Fruit fly (Drosophila melanogaster) whole organism, embryonic: ENCODE data around the gene MED14.

Source experiments
- Adf1 ChIP-seq: fragments of 200-800 bp; sonication (Bioruptor generic); IDR thresholded peaks from 2 replicates; pipeline ENCODE4 v1.3.6; 2022; ENCODE audit warnings: missing biosample characterization, missing genetic modification characterization
- Bgb ChIP-seq: fragments of 200-800 bp; sonication (Bioruptor generic); IDR thresholded peaks from 2 replicates; pipeline ENCODE4 v1.3.6; 2022; ENCODE audit warnings: missing biosample characterization, missing genetic modification characterization; ENCODE audit not compliant: partially characterized antibody
- CG10147 ChIP-seq: fragments of 200-800 bp; sonication (Bioruptor generic); optimal IDR thresholded peaks from 2 replicates; lab custom pipeline; 2019; ENCODE audit warnings: missing biosample characterization, mild to moderate bottlenecking, missing genetic modification characterization, moderate library complexity
- CG11085 ChIP-seq: fragments of 200-800 bp; sonication (Bioruptor generic); IDR thresholded peaks from 2 replicates; pipeline ENCODE4 v1.3.6; 2022; ENCODE audit warnings: missing biosample characterization, missing genetic modification characterization
- CG11093 ChIP-seq: fragments of 200-800 bp; sonication (Bioruptor generic); IDR thresholded peaks from 3 replicates; pipeline ENCODE4 v1.3.6; 2022; ENCODE audit warnings: missing biosample characterization, missing genetic modification characterization
- CG15269 ChIP-seq: fragments of 200-800 bp; sonication (Bioruptor generic); optimal IDR thresholded peaks from 2 replicates; lab custom pipeline; 2018; ENCODE audit warnings: missing biosample characterization, mild to moderate bottlenecking, missing genetic modification characterization, moderate library complexity
- CG2889 ChIP-seq: fragments of 200-800 bp; sonication (Bioruptor generic); IDR thresholded peaks from 3 replicates; pipeline ENCODE4 v1.3.6; 2022; ENCODE audit warnings: missing biosample characterization, missing genetic modification characterization
- CG3281 ChIP-seq: fragments of 200-800 bp; sonication (Bioruptor generic); optimal IDR thresholded peaks from 3 replicates; lab custom pipeline; 2017; ENCODE audit warnings: missing biosample characterization, mild to moderate bottlenecking, missing genetic modification characterization
- CG34376 ChIP-seq: fragments of 200-800 bp; sonication (Bioruptor generic); optimal IDR thresholded peaks from 2 replicates; lab custom pipeline; 2018; ENCODE audit warnings: missing biosample characterization, mild to moderate bottlenecking, missing genetic modification characterization
- CG4328 ChIP-seq: fragments of 200-800 bp; sonication (Bioruptor generic); optimal IDR thresholded peaks from 3 replicates; lab custom pipeline; 2017; ENCODE audit warnings: missing biosample characterization, missing genetic modification reagents, missing genetic modification characterization
- CG5180 ChIP-seq: fragments of 200-800 bp; sonication (Bioruptor generic); optimal IDR thresholded peaks from 3 replicates; lab custom pipeline; 2017; ENCODE audit warnings: missing biosample characterization, missing genetic modification characterization, mild to moderate bottlenecking, moderate library complexity, missing genetic modification reagents
- CG6791 ChIP-seq: fragments of 200-800 bp; sonication (Bioruptor generic); IDR thresholded peaks from 3 replicates; pipeline ENCODE4 v1.3.6; 2022; ENCODE audit warnings: missing biosample characterization, missing genetic modification characterization; ENCODE audit not compliant: partially characterized antibody
- CG9727 ChIP-seq: fragments of 200-800 bp; sonication (Bioruptor generic); optimal IDR thresholded peaks from 3 replicates; lab custom pipeline; 2017; ENCODE audit warnings: missing biosample characterization, mild to moderate bottlenecking, missing genetic modification characterization
- CHES-1-like ChIP-seq: fragments of 200-800 bp; sonication (Bioruptor generic); optimal IDR thresholded peaks from 2 replicates; lab custom pipeline; 2016; ENCODE audit warnings: missing biosample characterization, missing genetic modification characterization
- Camta ChIP-seq: fragments of 200-800 bp; sonication (Bioruptor generic); optimal IDR thresholded peaks from 2 replicates; lab custom pipeline; 2016; ENCODE audit warnings: missing biosample characterization, missing genetic modification characterization
- CoRest ChIP-seq: fragments of 200-800 bp; sonication (Bioruptor generic); optimal IDR thresholded peaks from 3 replicates; lab custom pipeline; 2018; ENCODE audit warnings: missing biosample characterization, mild to moderate bottlenecking, missing genetic modification characterization, moderate library complexity
- Doc3 ChIP-seq: fragments of 200-800 bp; sonication (Bioruptor generic); IDR thresholded peaks from 3 replicates; pipeline ENCODE4 v1.3.6; 2022; ENCODE audit warnings: missing biosample characterization, missing genetic modification characterization; ENCODE audit not compliant: partially characterized antibody
- E2f2 ChIP-seq: fragments of 200-800 bp; sonication (Bioruptor generic); IDR thresholded peaks from 2 replicates; pipeline ENCODE4 v1.3.6; 2022; ENCODE audit warnings: missing biosample characterization, missing genetic modification characterization
- Eip74EF ChIP-seq, 2 experiments: fragments of 200-800 bp in 1 of 2; fragments of >200 bp in 1 of 2; sonication (Bioruptor generic) in 1 of 2; optimal IDR thresholded peaks; 2 replicates each; lab custom pipeline; 2017 to 2019; ENCODE audit warnings: missing biosample characterization in 2 of 2, missing genetic modification characterization in 2 of 2, mild to moderate bottlenecking in 1 of 2, moderate library complexity in 1 of 2
- Hr3 ChIP-seq: fragments of 200-800 bp; sonication (Bioruptor generic); optimal IDR thresholded peaks from 3 replicates; lab custom pipeline; 2016; ENCODE audit warnings: missing biosample characterization, missing genetic modification characterization
- Hr39 ChIP-seq: fragments of >200 bp; optimal IDR thresholded peaks from 2 replicates; lab custom pipeline; 2017
- MESR4 ChIP-seq: fragments of 200-800 bp; sonication (Bioruptor generic); optimal IDR thresholded peaks from 2 replicates; lab custom pipeline; 2018; ENCODE audit warnings: missing biosample characterization, mild to moderate bottlenecking, missing genetic modification characterization, moderate library complexity
- NFAT ChIP-seq: fragments of 200-800 bp; sonication (Bioruptor generic); IDR thresholded peaks from 2 replicates; pipeline ENCODE4 v1.3.6; 2022; ENCODE audit warnings: missing biosample characterization, missing genetic modification characterization
- Sox100B ChIP-seq: fragments of 200-800 bp; sonication (Bioruptor generic); optimal IDR thresholded peaks from 3 replicates; lab custom pipeline; 2018; ENCODE audit warnings: missing biosample characterization, mild to moderate bottlenecking, missing genetic modification characterization
- Spps ChIP-seq: fragments of 200-800 bp; sonication (Bioruptor generic); optimal IDR thresholded peaks from 2 replicates; lab custom pipeline; 2018; ENCODE audit warnings: missing biosample characterization, mild to moderate bottlenecking, missing genetic modification characterization
- TFAM ChIP-seq: fragments of 200-800 bp; sonication (Bioruptor generic); optimal IDR thresholded peaks from 2 replicates; lab custom pipeline; 2017; ENCODE audit warnings: missing biosample characterization, missing genetic modification characterization, inconsistent platforms
- ab ChIP-seq: fragments of 200-800 bp; sonication (Bioruptor generic); optimal IDR thresholded peaks from 2 replicates; lab custom pipeline; 2016; ENCODE audit warnings: missing biosample characterization, missing genetic modification characterization
- ap ChIP-seq: fragments of 200-800 bp; sonication (Bioruptor generic); IDR thresholded peaks from 2 replicates; pipeline ENCODE4 v1.3.6; 2022; ENCODE audit warnings: missing biosample characterization, missing genetic modification characterization
- ara ChIP-seq: fragments of 200-800 bp; sonication (Bioruptor generic); IDR thresholded peaks from 2 replicates; pipeline ENCODE4 v1.3.6; 2022; ENCODE audit warnings: missing biosample characterization, missing genetic modification characterization
- bcd ChIP-seq: fragments of 200-800 bp; sonication (Bioruptor generic); optimal IDR thresholded peaks from 2 replicates; lab custom pipeline; 2017; ENCODE audit warnings: missing biosample characterization, mild to moderate bottlenecking, missing genetic modification characterization
- bsh ChIP-seq, 2 experiments: fragments of 200-800 bp; sonication (Bioruptor generic); optimal IDR thresholded peaks; 2 replicates each; lab custom pipeline; 2017 to 2018; ENCODE audit warnings: mild to moderate bottlenecking in 2 of 2, missing biosample characterization in 2 of 2, missing genetic modification characterization in 2 of 2, moderate library complexity in 1 of 2
- chif ChIP-seq, 2 experiments: fragments of 200-800 bp; sonication (Bioruptor generic); optimal IDR thresholded peaks; 3 replicates each; lab custom pipeline; 2016; ENCODE audit warnings: missing biosample characterization in 2 of 2, missing genetic modification characterization in 2 of 2
- chn ChIP-seq: fragments of 200-800 bp; sonication (Bioruptor generic); optimal IDR thresholded peaks from 2 replicates; lab custom pipeline; 2016; ENCODE audit warnings: missing biosample characterization, missing genetic modification characterization
- ci ChIP-seq: fragments of 200-800 bp; sonication (Bioruptor generic); IDR thresholded peaks from 3 replicates; pipeline ENCODE4 v1.3.6; 2022; ENCODE audit warnings: missing biosample characterization, missing genetic modification characterization
- eyg ChIP-seq: fragments of 200-800 bp; sonication (Bioruptor generic); optimal IDR thresholded peaks from 3 replicates; lab custom pipeline; 2016; ENCODE audit warnings: missing biosample characterization, missing genetic modification characterization
- gcm2 ChIP-seq: fragments of 200-800 bp; sonication (Bioruptor generic); optimal IDR thresholded peaks from 2 replicates; lab custom pipeline; 2016; ENCODE audit warnings: missing biosample characterization, missing genetic modification characterization
- gro ChIP-seq: fragments of 200-800 bp; sonication (Bioruptor generic); optimal IDR thresholded peaks from 2 replicates; lab custom pipeline; 2016; ENCODE audit warnings: missing biosample characterization, missing genetic modification characterization
- ham ChIP-seq: fragments of 200-800 bp; sonication (Bioruptor generic); IDR thresholded peaks from 2 replicates; pipeline ENCODE4 v1.3.6; 2022; ENCODE audit warnings: missing biosample characterization, missing genetic modification characterization
- hth ChIP-seq: fragments of >200 bp; optimal IDR thresholded peaks from 2 replicates; lab custom pipeline; 2017; ENCODE audit warnings: inconsistent platforms
- jing ChIP-seq: fragments of 200-800 bp; sonication (Bioruptor generic); optimal IDR thresholded peaks from 2 replicates; lab custom pipeline; 2018; ENCODE audit warnings: missing biosample characterization, mild to moderate bottlenecking, missing genetic modification characterization
- kay ChIP-seq: fragments of 200-800 bp; sonication (Bioruptor generic); optimal IDR thresholded peaks from 2 replicates; lab custom pipeline; 2016; ENCODE audit warnings: missing biosample characterization, missing genetic modification characterization
- kni ChIP-seq: fragments of 200-800 bp; sonication (Bioruptor generic); optimal IDR thresholded peaks from 3 replicates; lab custom pipeline; 2017; ENCODE audit warnings: mild to moderate bottlenecking, missing biosample characterization, missing genetic modification reagents, missing genetic modification characterization
- p53 ChIP-seq: fragments of 200-800 bp; sonication (Bioruptor generic); optimal IDR thresholded peaks from 2 replicates; lab custom pipeline; 2016; ENCODE audit warnings: missing biosample characterization, missing genetic modification characterization
- pita ChIP-seq: fragments of 200-800 bp; sonication (Bioruptor generic); optimal IDR thresholded peaks from 2 replicates; lab custom pipeline; 2017; ENCODE audit warnings: missing biosample characterization, mild to moderate bottlenecking, missing genetic modification characterization
- sc ChIP-seq, 3 experiments: fragments of >200 bp in 2 of 3; fragments of 200-800 bp in 1 of 3; sonication (Bioruptor generic) in 1 of 3; optimal IDR thresholded peaks; 2 replicates in 2 of 3; 3 replicates in 1 of 3; lab custom pipeline; 2017; ENCODE audit warnings: mild to moderate bottlenecking in 1 of 3, missing biosample characterization in 1 of 3, missing genetic modification characterization in 1 of 3, missing genetic modification reagents in 1 of 3
- sob ChIP-seq: fragments of 200-800 bp; sonication (Bioruptor generic); IDR thresholded peaks from 2 replicates; pipeline ENCODE4 v1.3.6; 2022; ENCODE audit warnings: missing biosample characterization, missing genetic modification characterization
- sqz ChIP-seq: fragments of 200-800 bp; sonication (Bioruptor generic); optimal IDR thresholded peaks from 3 replicates; lab custom pipeline; 2018; ENCODE audit warnings: missing biosample characterization, mild to moderate bottlenecking, missing genetic modification characterization
- ssp ChIP-seq: fragments of 200-800 bp; sonication (Bioruptor generic); IDR thresholded peaks from 2 replicates; pipeline ENCODE4 v1.3.6; 2022; ENCODE audit warnings: missing biosample characterization, missing genetic modification characterization
- ttk ChIP-seq: fragments of 200-800 bp; sonication (Bioruptor generic); IDR thresholded peaks from 2 replicates; pipeline ENCODE4 v2.1.2; 2022; ENCODE audit warnings: missing biosample characterization, missing genetic modification characterization

MED14 gene

DNA sequence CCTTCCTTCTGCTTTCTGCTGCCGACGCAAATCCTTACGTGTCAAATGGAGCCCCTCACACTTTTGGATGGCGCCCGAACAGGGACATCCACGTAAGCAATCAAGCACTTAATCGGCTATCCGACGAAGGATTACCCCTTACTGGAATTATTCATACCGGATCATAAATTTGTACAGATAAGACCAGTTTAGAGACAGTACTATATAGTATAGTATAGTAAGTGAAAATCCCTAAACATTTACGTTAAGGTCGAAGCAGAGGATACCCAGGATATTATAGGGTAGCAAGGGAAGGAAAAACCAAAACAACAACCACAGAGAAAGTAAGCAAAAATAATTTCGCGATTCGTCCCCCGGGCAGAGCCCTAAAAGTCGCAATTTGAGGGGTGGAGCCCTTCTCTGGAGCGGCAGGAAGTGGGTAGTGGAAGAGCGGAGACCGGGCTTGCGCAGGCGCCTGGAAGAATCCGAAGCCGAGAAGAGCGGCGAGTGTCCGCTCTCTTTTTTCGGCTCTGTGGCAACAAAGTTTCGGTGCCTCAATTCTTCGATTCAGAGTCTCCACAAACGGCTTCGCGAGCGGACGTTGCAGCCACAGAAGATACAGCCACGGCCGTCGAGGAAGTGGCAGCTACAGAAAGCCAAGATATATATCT lies 47.4 kb upstream of the MED14 start (continued):
- TF ChIP-seq CHES-1-like (GFP tag; lab: Kevin White, UChicago) (peak; percentile 74), CG10147 (GFP tag; lab: Kevin White, UChicago) (peak; percentile 74), Bgb (GFP tag; lab: Robert Waterston, UW) (no peak), bsh (GFP tag; optimal IDR thresholded peaks at IDR 0.05; lab: Kevin White, UChicago) (peak; percentile 19 to 68), ttk (GFP tag; lab: Robert Waterston, UW) (peak; percentile 49; the same call in 1 of the 2 replicates), Adf1 (GFP tag; lab: Robert Waterston, UW) (peak; percentile 44), ab (no peak), CG4328 (GFP tag; lab: Kevin White, UChicago) (no peak), sqz (GFP tag; lab: Kevin White, UChicago) (peak; percentile 17), kay (GFP tag; lab: Kevin White, UChicago) (no peak), gro (GFP tag; lab: Kevin White, UChicago) (peak; percentile 87), ham (GFP tag; lab: Robert Waterston, UW) (no peak), sc (optimal IDR thresholded peaks at IDR 0.05; lab: Kevin White, UChicago) (no peak), sc (GFP tag; optimal IDR thresholded peaks at IDR 0.05; lab: Kevin White, UChicago) (no peak), CG3281 (GFP tag; lab: Kevin White, UChicago) (peak; percentile 67), TFAM (no peak), NFAT (peak; percentile 46), Camta (peak; percentile 61), CG6791 (GFP tag; lab: Robert Waterston, UW) (no peak), CG9727 (GFP tag; lab: Kevin White, UChicago) (peak; percentile 68), Doc3 (GFP tag; lab: Robert Waterston, UW) (no peak), eyg (GFP tag; lab: Kevin White, UChicago) (peak; percentile 59), ci (GFP tag; lab: Robert Waterston, UW) (0 out of 3 replicates have a peak, but pooled peaks have one; percentile 23), Eip74EF (GFP tag; optimal IDR thresholded peaks at IDR 0.05; lab: Kevin White, UChicago) (no peak), gcm2 (GFP tag; lab: Kevin White, UChicago) (no peak), CG11093 (0 out of 3 replicates have a peak, but pooled peaks have one; percentile 37), sob (GFP tag; lab: Robert Waterston, UW) (peak; percentile 73), E2f2 (GFP tag; lab: Robert Waterston, UW) (peak; percentile 31), CoRest (tag; lab: Kevin White, UChicago) (peak; percentile 64), CG15269 (peak; percentile 72), chif (GFP tag; optimal IDR thresholded peaks at IDR 0.05; lab: Kevin White, UChicago) (peak; percentile 30 to 70), CG2889 (GFP tag; lab: Robert Waterston, UW) (peak; percentile 48; the same call in 1 of the 3 replicates), bcd (GFP tag; lab: Kevin White, UChicago) (peak; percentile 64), jing (GFP tag; lab: Kevin White, UChicago) (no peak), Hr3 (GFP tag; lab: Kevin White, UChicago) (peak; percentile 12), p53 (GFP tag; lab: Kevin White, UChicago) (no peak), CG5180 (GFP tag; lab: Kevin White, UChicago) (peak; percentile 24), MESR4 (GFP tag; lab: Kevin White, UChicago) (no peak), Hr39 (lab: Kevin White, UChicago) (no peak), CG11085 (GFP tag; lab: Robert Waterston, UW) (no peak; the same call in 1 of the 2 replicates), kni (GFP tag; lab: Kevin White, UChicago) (no peak), pita (GFP tag; lab: Kevin White, UChicago) (no peak), chn (peak; percentile 62), Sox100B (GFP tag; lab: Kevin White, UChicago) (peak; percentile 20), ssp (GFP tag; lab: Robert Waterston, UW) (peak; percentile 48), hth (lab: Kevin White, UChicago) (no peak), CG34376 (GFP tag; lab: Kevin White, UChicago) (peak; percentile 2), Spps (tag; lab: Kevin White, UChicago) (no peak), ap (GFP tag; lab: Robert Waterston, UW) (peak; percentile 22; the same call in 1 of the 2 replicates), ara (0 out of 2 replicates have a peak, but pooled peaks have one; percentile 5)
